Fruit fly (Drosophila melanogaster): ENCODE results near the gene CG17026.

CG17026 gene

DNA sequence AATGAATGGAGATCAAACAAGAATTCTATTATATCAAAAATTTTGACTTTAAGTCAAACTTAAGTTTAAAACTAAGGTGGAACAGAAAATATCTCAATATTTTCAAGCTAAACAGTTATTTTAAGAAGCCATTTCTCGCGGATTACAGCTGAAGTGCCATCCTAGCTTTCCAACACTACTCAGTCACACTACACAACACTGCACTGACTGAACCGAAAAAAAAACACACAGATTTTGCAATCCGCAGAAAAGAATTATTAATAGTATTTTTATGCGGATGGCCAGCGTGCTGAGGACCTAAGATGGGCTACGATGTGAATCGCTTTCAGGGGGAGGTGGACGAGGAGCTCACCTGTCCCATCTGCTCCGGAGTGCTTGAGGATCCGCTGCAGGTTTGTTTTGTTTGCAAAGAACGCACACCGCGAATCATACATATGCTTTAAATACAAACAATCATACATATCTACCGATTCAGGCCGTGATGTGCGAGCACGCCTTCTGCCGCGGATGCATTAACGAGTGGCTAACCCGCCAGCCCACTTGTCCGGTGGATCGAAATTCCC lies 18.6 kb upstream of the CG17026 start, which contains the start of gene elgi (continued):
- TF ChIP-seq shn (GFP tag; optimal IDR thresholded peaks at IDR 0.05) (peak; percentile 57), mirr (GFP tag; optimal IDR thresholded peaks at IDR 0.05) (peak; percentile 47), CG9932 (GFP tag; IDR thresholded peaks at IDR 0.05) (peak; percentile 82), CG30403 (GFP tag; optimal IDR thresholded peaks at IDR 0.05) (peak; percentile 76), CG13894 (tag; optimal IDR thresholded peaks at IDR 0.05) (peak; percentile 22), dpn (GFP tag; optimal IDR thresholded peaks at IDR 0.05) (peak; percentile 70 to 76), CG6854 (GFP tag; optimal IDR thresholded peaks at IDR 0.05) (no peak), repo (GFP tag; optimal IDR thresholded peaks at IDR 0.05) (peak; percentile 52), Rx (GFP tag; IDR thresholded peaks at IDR 0.05) (no peak), CG12236 (GFP tag; optimal IDR thresholded peaks at IDR 0.05) (no peak), CG7745 (tag; optimal IDR thresholded peaks at IDR 0.05) (no peak), PHDP (tag; optimal IDR thresholded peaks at IDR 0.05) (peak; percentile 34), CG12391 (tag; optimal IDR thresholded peaks at IDR 0.05) (peak; percentile 47), slou (GFP tag; optimal IDR thresholded peaks at IDR 0.05) (peak; percentile 2), Scr (GFP tag; IDR thresholded peaks at IDR 0.05; ENCODE audit: partially characterized antibody) (peak; percentile 22), tna (GFP tag; IDR thresholded peaks at IDR 0.05; ENCODE audit: partially characterized antibody) (no peak), p53 (GFP tag; optimal IDR thresholded peaks at IDR 0.05) (no peak), tap (tag; optimal IDR thresholded peaks at IDR 0.05) (no peak), Eip74EF (GFP tag; optimal IDR thresholded peaks at IDR 0.05) (no peak), gsb (GFP tag; IDR thresholded peaks at IDR 0.05) (0 out of 2 replicates have a peak, but pooled peaks have one; percentile 24), CG33557 (GFP tag; optimal IDR thresholded peaks at IDR 0.05) (peak; percentile 30), zen2 (GFP tag; IDR thresholded peaks at IDR 0.05; ENCODE audit: partially characterized antibody) (no peak; the same call in 2 of the 3 replicates), CG11398 (GFP tag; optimal IDR thresholded peaks at IDR 0.05) (peak; percentile 39), CG6272 (GFP tag; IDR thresholded peaks at IDR 0.05) (no peak), CG17186 (GFP tag; optimal IDR thresholded peaks at IDR 0.05) (no peak), ase (GFP tag; IDR thresholded peaks at IDR 0.05) (no peak), CoRest (tag; optimal IDR thresholded peaks at IDR 0.05) (no peak), CG8924 (tag; optimal IDR thresholded peaks at IDR 0.05) (peak; percentile 4), CG7839 (tag; optimal IDR thresholded peaks at IDR 0.05) (no peak), jigr1 (GFP tag; IDR thresholded peaks at IDR 0.05) (no peak), eve (GFP tag; optimal IDR thresholded peaks at IDR 0.05) (no peak), CG34376 (GFP tag; optimal IDR thresholded peaks at IDR 0.05) (peak; percentile 67), schlank (tag; optimal IDR thresholded peaks at IDR 0.05) (peak; percentile 11), wor (GFP tag; IDR thresholded peaks at IDR 0.05) (no peak), CG12104 (GFP tag; optimal IDR thresholded peaks at IDR 0.05) (peak; percentile 29), mam (GFP tag; optimal IDR thresholded peaks at IDR 0.05) (peak; percentile 85), CG1602 (GFP tag; optimal IDR thresholded peaks at IDR 0.05) (peak; percentile 4), lov (optimal IDR thresholded peaks at IDR 0.05) (no peak), lov (GFP tag; IDR thresholded peaks at IDR 0.05) (no peak), NC2α (GFP tag; optimal IDR thresholded peaks at IDR 0.05) (peak; percentile 1), Mad (GFP tag; optimal IDR thresholded peaks at IDR 0.05) (peak; percentile 9), Hr3 (GFP tag; optimal IDR thresholded peaks at IDR 0.05) (peak; percentile 53), CG15011 (GFP tag; optimal IDR thresholded peaks at IDR 0.05) (no peak), eyg (GFP tag; optimal IDR thresholded peaks at IDR 0.05) (peak; percentile 27), lmd (GFP tag; IDR thresholded peaks at IDR 0.05) (peak; percentile 53; the same call in 1 of the 2 replicates), vfl (GFP tag; optimal IDR thresholded peaks at IDR 0.05) (peak; percentile 51), Six4 (GFP tag; optimal IDR thresholded peaks at IDR 0.05) (no peak), fu2 (GFP tag; optimal IDR thresholded peaks at IDR 0.05) (peak; percentile 58), CG10959 (GFP tag; IDR thresholded peaks at IDR 0.05) (no peak), chinmo (GFP tag; IDR thresholded peaks at IDR 0.05; ENCODE audit: partially characterized antibody) (0 out of 4 replicates have a peak, but pooled peaks have one; percentile 11), sug (tag; optimal IDR thresholded peaks at IDR 0.05) (peak; percentile 58)

Data from whole organism, embryonic.